Fruit fly (Drosophila melanogaster) whole organism, wandering third instar larva: ENCODE data around the gene CG4645.

Experiments used
- CG9705 ChIP-seq: fragments of 200-800 bp; sonication (Bioruptor generic); optimal IDR thresholded peaks from 2 replicates; lab custom pipeline; 2018; ENCODE audit warnings: missing biosample characterization, mild to moderate bottlenecking, missing genetic modification characterization
- Myc ChIP-seq: fragments of >200 bp; optimal IDR thresholded peaks from 2 replicates; lab custom pipeline; 2017
- OdsH ChIP-seq: fragments of 200-800 bp; sonication (Bioruptor generic); optimal IDR thresholded peaks from 2 replicates; lab custom pipeline; 2016; ENCODE audit warnings: missing biosample characterization, mild to moderate bottlenecking, missing genetic modification characterization
- ey ChIP-seq: fragments of 200-800 bp; sonication (Bioruptor generic); optimal IDR thresholded peaks from 2 replicates; lab custom pipeline; 2016; ENCODE audit warnings: missing biosample characterization, missing genetic modification characterization
- psq ChIP-seq: fragments of 200-800 bp; sonication (Bioruptor generic); optimal IDR thresholded peaks from 3 replicates; lab custom pipeline; 2017; ENCODE audit warnings: missing biosample characterization, mild to moderate bottlenecking, missing genetic modification characterization, moderate library complexity
- usp ChIP-seq: fragments of >200 bp; optimal IDR thresholded peaks from 2 replicates; lab custom pipeline; 2017; ENCODE audit warnings: missing biosample characterization, missing genetic modification characterization

dm6 chrX:12897150-12897549 lies 12.6 kb upstream of the CG4645 start, which contains the start of gene Pde9:
- TF ChIP-seq Myc (lab: Kevin White, UChicago) (no peak), usp (no peak), CG9705 (GFP tag; lab: Kevin White, UChicago) (no peak), OdsH (GFP tag; lab: Kevin White, UChicago) (no peak), ey (GFP tag; lab: Kevin White, UChicago) (no peak), psq (GFP tag; lab: Kevin White, UChicago) (no peak)
